Fruit fly (Drosophila melanogaster) whole organism, embryonic: ENCODE measurements around the gene CG9676.

Experiments
- ATbp ChIP-seq: fragments of 200-800 bp; sonication (Bioruptor generic); optimal IDR thresholded peaks from 2 replicates; lab custom pipeline; 2017; ENCODE audit warnings: missing biosample characterization, mild to moderate bottlenecking, missing genetic modification characterization, missing genetic modification reagents
- CG1024 ChIP-seq: fragments of 200-800 bp; sonication (Bioruptor generic); IDR thresholded peaks from 2 replicates; pipeline ENCODE4 v1.3.6; 2022; ENCODE audit warnings: missing biosample characterization, missing genetic modification characterization
- CG10654 ChIP-seq: fragments of 200-800 bp; sonication (Bioruptor generic); optimal IDR thresholded peaks from 2 replicates; lab custom pipeline; 2016; ENCODE audit warnings: missing biosample characterization, missing genetic modification characterization
- CG12659 ChIP-seq: fragments of 200-800 bp; sonication (Bioruptor generic); optimal IDR thresholded peaks from 3 replicates; lab custom pipeline; 2017; ENCODE audit warnings: mild to moderate bottlenecking, missing biosample characterization, missing genetic modification reagents, missing genetic modification characterization
- CG12769 ChIP-seq: fragments of 200-800 bp; sonication (Bioruptor generic); optimal IDR thresholded peaks from 2 replicates; lab custom pipeline; 2019; ENCODE audit warnings: missing biosample characterization, mild to moderate bottlenecking, missing genetic modification characterization, moderate library complexity
- CG13123 ChIP-seq: fragments of 200-800 bp; sonication (Bioruptor generic); optimal IDR thresholded peaks from 2 replicates; lab custom pipeline; 2016; ENCODE audit warnings: missing biosample characterization, missing genetic modification characterization
- CG13775 ChIP-seq: fragments of 200-800 bp; sonication (Bioruptor generic); optimal IDR thresholded peaks from 3 replicates; lab custom pipeline; 2017; ENCODE audit warnings: missing biosample characterization, mild to moderate bottlenecking, missing genetic modification characterization
- CG15011 ChIP-seq: fragments of 200-800 bp; sonication (Bioruptor generic); optimal IDR thresholded peaks from 3 replicates; lab custom pipeline; 2018; ENCODE audit warnings: missing biosample characterization, mild to moderate bottlenecking, missing genetic modification characterization
- CG15514 ChIP-seq: fragments of 200-800 bp; sonication (Bioruptor generic); optimal IDR thresholded peaks from 3 replicates; lab custom pipeline; 2017; ENCODE audit warnings: missing biosample characterization, missing genetic modification characterization, mild to moderate bottlenecking, moderate library complexity, missing genetic modification reagents
- CG17612 ChIP-seq: fragments of 200-800 bp; sonication (Bioruptor generic); IDR thresholded peaks from 2 replicates; pipeline ENCODE4 v1.3.6; 2022; ENCODE audit warnings: missing biosample characterization, missing genetic modification characterization
- CG18262 ChIP-seq: fragments of 200-800 bp; optimal IDR thresholded peaks from 3 replicates; lab custom pipeline; 2019; ENCODE audit warnings: missing biosample characterization, mild to moderate bottlenecking, missing genetic modification characterization, moderate library complexity
- CG2712 ChIP-seq: fragments of 200-800 bp; optimal IDR thresholded peaks from 3 replicates; lab custom pipeline; 2019; ENCODE audit warnings: missing biosample characterization, mild to moderate bottlenecking, missing genetic modification characterization, moderate library complexity
- CG2875 ChIP-seq: fragments of 200-800 bp; sonication (Bioruptor generic); optimal IDR thresholded peaks from 2 replicates; lab custom pipeline; 2017; ENCODE audit warnings: missing biosample characterization, mild to moderate bottlenecking, missing genetic modification characterization, missing genetic modification reagents
- CG30431 ChIP-seq: fragments of 200-800 bp; sonication (Bioruptor generic); optimal IDR thresholded peaks from 2 replicates; lab custom pipeline; 2017; ENCODE audit warnings: missing biosample characterization, missing genetic modification characterization
- CG31365 ChIP-seq: fragments of 200-800 bp; sonication (Bioruptor generic); optimal IDR thresholded peaks from 2 replicates; lab custom pipeline; 2018; ENCODE audit warnings: missing biosample characterization, mild to moderate bottlenecking, missing genetic modification characterization
- CG8765 ChIP-seq: fragments of 200-800 bp; sonication (Bioruptor generic); IDR thresholded peaks from 2 replicates; pipeline ENCODE4 v1.3.6; 2022; ENCODE audit warnings: missing biosample characterization, missing genetic modification characterization
- CG8944 ChIP-seq: fragments of 200-800 bp; sonication (Bioruptor generic); optimal IDR thresholded peaks from 3 replicates; lab custom pipeline; 2016; ENCODE audit warnings: missing biosample characterization, missing genetic modification characterization
- CG9609 ChIP-seq: fragments of 200-800 bp; sonication (Bioruptor generic); optimal IDR thresholded peaks from 3 replicates; lab custom pipeline; 2016; ENCODE audit warnings: missing biosample characterization, missing genetic modification characterization
- CG9876 ChIP-seq: fragments of 200-800 bp; sonication (Bioruptor generic); optimal IDR thresholded peaks from 2 replicates; lab custom pipeline; 2016; ENCODE audit warnings: missing biosample characterization, missing genetic modification characterization
- CG9932 ChIP-seq: fragments of 200-800 bp; sonication (Bioruptor generic); IDR thresholded peaks from 2 replicates; pipeline ENCODE4 v1.3.6; 2022; ENCODE audit warnings: missing biosample characterization, missing genetic modification characterization
- CHES-1-like ChIP-seq: fragments of 200-800 bp; sonication (Bioruptor generic); optimal IDR thresholded peaks from 2 replicates; lab custom pipeline; 2016; ENCODE audit warnings: missing biosample characterization, missing genetic modification characterization
- ERR ChIP-seq: fragments of 200-800 bp; sonication (Bioruptor generic); optimal IDR thresholded peaks from 2 replicates; lab custom pipeline; 2016; ENCODE audit warnings: missing biosample characterization, missing genetic modification characterization
- Elba2 ChIP-seq: fragments of 200-800 bp; sonication (Bioruptor generic); optimal IDR thresholded peaks from 3 replicates; lab custom pipeline; 2016; ENCODE audit warnings: missing biosample characterization, missing genetic modification characterization
- Ets97D ChIP-seq: fragments of 200-800 bp; sonication (Bioruptor generic); optimal IDR thresholded peaks from 3 replicates; lab custom pipeline; 2016; ENCODE audit warnings: missing biosample characterization, missing genetic modification characterization
- Neu2 ChIP-seq: fragments of 200-800 bp; sonication (Bioruptor generic); optimal IDR thresholded peaks from 3 replicates; lab custom pipeline; 2016; ENCODE audit warnings: missing biosample characterization, missing genetic modification characterization, borderline replicate concordance
- Nf-YA ChIP-seq: fragments of 200-800 bp; sonication (Bioruptor generic); IDR thresholded peaks from 2 replicates; pipeline ENCODE4 v1.3.6; 2022; ENCODE audit warnings: missing biosample characterization, missing genetic modification characterization
- Ravus ChIP-seq: fragments of 200-800 bp; sonication (Bioruptor generic); IDR thresholded peaks from 2 replicates; pipeline ENCODE4 v1.3.6; 2022; ENCODE audit warnings: missing biosample characterization, missing genetic modification characterization
- Rfx ChIP-seq: fragments of 200-800 bp; sonication (Bioruptor generic); IDR thresholded peaks from 2 replicates; pipeline ENCODE4 v1.3.6; 2022; ENCODE audit warnings: missing biosample characterization, missing genetic modification characterization
- Scr ChIP-seq: fragments of 200-800 bp; sonication (Bioruptor generic); IDR thresholded peaks from 2 replicates; pipeline ENCODE4 v1.3.6; 2022; ENCODE audit warnings: missing biosample characterization, missing genetic modification characterization; ENCODE audit not compliant: partially characterized antibody
- Sry-δ ChIP-seq: fragments of 200-800 bp; sonication (Bioruptor generic); optimal IDR thresholded peaks from 2 replicates; lab custom pipeline; 2016; ENCODE audit warnings: missing biosample characterization, missing genetic modification characterization
- TFAM ChIP-seq: fragments of 200-800 bp; sonication (Bioruptor generic); optimal IDR thresholded peaks from 2 replicates; lab custom pipeline; 2017; ENCODE audit warnings: missing biosample characterization, missing genetic modification characterization, inconsistent platforms
- Vsx1 ChIP-seq: fragments of 200-800 bp; sonication (Bioruptor generic); optimal IDR thresholded peaks from 2 replicates; lab custom pipeline; 2017; ENCODE audit warnings: missing biosample characterization, mild to moderate bottlenecking, missing genetic modification characterization, missing genetic modification reagents
- Xbp1 ChIP-seq: fragments of 200-800 bp; sonication (Bioruptor generic); optimal IDR thresholded peaks from 3 replicates; lab custom pipeline; 2016; ENCODE audit warnings: missing biosample characterization, mild to moderate bottlenecking, missing genetic modification characterization
- Xrp1 ChIP-seq: fragments of 200-800 bp; sonication (Bioruptor generic); IDR thresholded peaks from 2 replicates; pipeline ENCODE4 v1.3.6; 2022; ENCODE audit warnings: missing biosample characterization, missing genetic modification characterization
- ara ChIP-seq: fragments of 200-800 bp; sonication (Bioruptor generic); IDR thresholded peaks from 2 replicates; pipeline ENCODE4 v1.3.6; 2022; ENCODE audit warnings: missing biosample characterization, missing genetic modification characterization
- ase ChIP-seq: fragments of 200-800 bp; sonication (Bioruptor generic); IDR thresholded peaks from 3 replicates; pipeline ENCODE4 v1.3.6; 2022; ENCODE audit warnings: missing biosample characterization, missing genetic modification characterization
- ash1 ChIP-seq: fragments of 200-800 bp; sonication (Bioruptor generic); optimal IDR thresholded peaks from 2 replicates; lab custom pipeline; 2018; ENCODE audit warnings: missing biosample characterization, mild to moderate bottlenecking, missing genetic modification characterization
- bbx ChIP-seq: fragments of 200-800 bp; sonication (Bioruptor generic); IDR thresholded peaks from 2 replicates; pipeline ENCODE4 v1.3.6; 2022; ENCODE audit warnings: missing biosample characterization, missing genetic modification characterization; ENCODE audit not compliant: partially characterized antibody
- dm ChIP-seq: fragments of 200-800 bp; sonication (Bioruptor generic); optimal IDR thresholded peaks from 3 replicates; lab custom pipeline; 2016; ENCODE audit warnings: missing biosample characterization, missing genetic modification characterization
- ham ChIP-seq: fragments of 200-800 bp; sonication (Bioruptor generic); IDR thresholded peaks from 2 replicates; pipeline ENCODE4 v1.3.6; 2022; ENCODE audit warnings: missing biosample characterization, missing genetic modification characterization
- p53 ChIP-seq: fragments of 200-800 bp; sonication (Bioruptor generic); optimal IDR thresholded peaks from 2 replicates; lab custom pipeline; 2016; ENCODE audit warnings: missing biosample characterization, missing genetic modification characterization
- pita ChIP-seq: fragments of 200-800 bp; sonication (Bioruptor generic); optimal IDR thresholded peaks from 2 replicates; lab custom pipeline; 2017; ENCODE audit warnings: missing biosample characterization, mild to moderate bottlenecking, missing genetic modification characterization
- pum ChIP-seq: fragments of 200-800 bp; sonication (Bioruptor generic); optimal IDR thresholded peaks from 2 replicates; lab custom pipeline; 2016; ENCODE audit warnings: missing biosample characterization, missing genetic modification characterization
- row ChIP-seq: fragments of 200-800 bp; sonication (Bioruptor generic); IDR thresholded peaks from 3 replicates; pipeline ENCODE4 v1.3.6; 2022; ENCODE audit warnings: missing biosample characterization, missing genetic modification characterization
- seq ChIP-seq: fragments of 200-800 bp; sonication (Bioruptor generic); IDR thresholded peaks from 2 replicates; pipeline ENCODE4 v1.3.6; 2022; ENCODE audit warnings: missing biosample characterization, missing genetic modification characterization
- sisA ChIP-seq: fragments of 200-800 bp; sonication (Bioruptor generic); IDR thresholded peaks from 2 replicates; pipeline ENCODE4 v1.3.6; 2022; ENCODE audit warnings: missing biosample characterization, missing genetic modification characterization
- slbo ChIP-seq: fragments of 200-800 bp; sonication (Bioruptor generic); IDR thresholded peaks from 2 replicates; pipeline ENCODE4 v1.3.6; 2022; ENCODE audit warnings: missing biosample characterization, missing genetic modification characterization
- tna ChIP-seq: fragments of 200-800 bp; sonication (Bioruptor generic); IDR thresholded peaks from 2 replicates; pipeline ENCODE4 v1.3.6; 2022; ENCODE audit warnings: missing biosample characterization, missing genetic modification characterization; ENCODE audit not compliant: partially characterized antibody
- zfh2 ChIP-seq: fragments of 200-800 bp; sonication (Bioruptor generic); optimal IDR thresholded peaks from 2 replicates; lab custom pipeline; 2016; ENCODE audit warnings: missing biosample characterization, missing genetic modification characterization

CG9676 gene

DNA sequence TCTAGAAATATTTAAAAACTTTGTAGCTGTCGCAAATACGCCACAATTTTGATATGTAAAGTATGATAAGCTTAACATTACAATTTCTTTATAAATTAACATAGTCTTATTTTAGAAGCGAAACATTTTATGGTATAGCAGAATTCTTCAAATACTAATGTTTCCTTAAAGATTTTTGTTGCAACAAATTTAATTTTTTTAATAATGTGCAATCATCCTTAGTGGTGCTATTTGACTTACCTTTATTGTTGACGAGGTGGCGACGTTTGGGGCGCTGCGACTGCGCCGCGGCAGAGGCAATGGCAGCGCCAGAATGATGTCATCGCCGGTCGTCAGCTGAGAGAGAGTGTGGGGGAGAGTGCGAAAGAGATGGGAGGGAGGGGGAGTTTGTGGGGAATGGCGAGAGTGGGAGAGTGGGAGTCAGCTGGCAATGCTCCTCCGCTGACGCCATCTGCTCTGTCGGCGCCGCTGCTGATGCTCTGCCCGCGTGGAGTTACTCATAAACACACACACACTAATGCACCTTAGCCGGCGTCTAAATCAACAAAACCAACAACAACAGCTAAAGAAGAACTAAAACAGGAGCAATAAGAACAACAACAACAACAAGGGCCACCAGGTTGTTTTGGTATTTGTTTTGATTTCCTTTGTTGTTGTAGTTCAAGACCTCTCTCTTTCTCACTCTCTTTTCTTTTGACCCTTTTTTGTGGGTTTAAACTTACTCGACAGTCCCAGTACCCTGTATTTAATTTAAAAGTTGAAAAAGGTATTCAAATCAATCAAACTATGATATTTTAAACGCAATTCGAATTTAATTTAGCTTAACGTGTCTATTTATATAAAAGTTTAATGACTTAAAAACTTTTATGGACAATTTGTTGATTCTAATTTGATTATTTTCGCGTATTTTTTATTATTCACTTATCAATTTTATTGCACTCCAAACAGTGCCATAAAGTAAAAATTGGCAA, 23.5 kb upstream of the CG9676 start (continued):
- TF ChIP-seq CG15011 (GFP tag; lab: Kevin White, UChicago) (peak; percentile 36), ERR (GFP tag; lab: Kevin White, UChicago) (peak; percentile 2), slbo (GFP tag; lab: Robert Waterston, UW) (peak; percentile 73), CG18262 (tag; lab: Kevin White, UChicago) (peak; percentile 73), CG12659 (peak; percentile 80), CG9609 (GFP tag; lab: Kevin White, UChicago) (peak; percentile 18), Neu2 (GFP tag; lab: Kevin White, UChicago) (no peak), CG15514 (GFP tag; lab: Kevin White, UChicago) (peak; percentile 20), Elba2 (no peak), ATbp (GFP tag; lab: Kevin White, UChicago) (peak; percentile 71), pita (no peak), CG2712 (tag; lab: Kevin White, UChicago) (peak; percentile 76), ase (GFP tag; lab: Robert Waterston, UW) (peak; percentile 55; the same call in 2 of the 3 replicates), CG1024 (0 out of 2 replicates have a peak, but pooled peaks have one; percentile 10), zfh2 (GFP tag; lab: Kevin White, UChicago) (peak; percentile 19), Rfx (GFP tag; lab: Robert Waterston, UW) (peak; percentile 75), CG8765 (GFP tag; lab: Robert Waterston, UW) (no peak), pum (GFP tag; lab: Kevin White, UChicago) (peak; percentile 10), Nf-YA (no peak), seq (GFP tag; lab: Robert Waterston, UW) (peak; percentile 78), ash1 (no peak), dm (GFP tag; lab: Kevin White, UChicago) (no peak), sisA (GFP tag; lab: Robert Waterston, UW) (peak; percentile 56), tna (GFP tag; lab: Robert Waterston, UW) (no peak), CG9932 (peak; percentile 66), ham (GFP tag; lab: Robert Waterston, UW) (no peak), Vsx1 (peak; percentile 51), CG8944 (GFP tag; lab: Kevin White, UChicago) (peak; percentile 32), Ets97D (GFP tag; lab: Kevin White, UChicago) (no peak), CHES-1-like (GFP tag; lab: Kevin White, UChicago) (no peak), Scr (GFP tag; lab: Robert Waterston, UW) (no peak), CG30431 (peak; percentile 43), Ravus (GFP tag; lab: Robert Waterston, UW) (peak; percentile 15; the same call in 1 of the 2 replicates), TFAM (no peak), CG12769 (tag; lab: Kevin White, UChicago) (peak; percentile 38), bbx (GFP tag; lab: Robert Waterston, UW) (no peak), Sry-δ (no peak), CG2875 (GFP tag; lab: Kevin White, UChicago) (peak; percentile 62), CG17612 (GFP tag; lab: Robert Waterston, UW) (peak; percentile 9; the same call in 1 of the 2 replicates), p53 (GFP tag; lab: Kevin White, UChicago) (no peak), ara (GFP tag; lab: Robert Waterston, UW) (peak; percentile 55; the same call in 1 of the 2 replicates), Xbp1 (peak; percentile 73), Xrp1 (peak; percentile 74), CG13123 (GFP tag; lab: Kevin White, UChicago) (peak; percentile 17), CG9876 (GFP tag; lab: Kevin White, UChicago) (no peak), CG13775 (GFP tag; lab: Kevin White, UChicago) (peak; percentile 67), CG10654 (GFP tag; lab: Kevin White, UChicago) (peak; percentile 39), row (peak; percentile 83), CG31365 (tag; lab: Kevin White, UChicago) (no peak)
